Worm (Caenorhabditis elegans) whole organism, L2 larva: Measurements from ENCODE around the gene srw-76.

Experiments used
- C34F6.9 ChIP-seq: fragments of 150-350 bp; optimal IDR thresholded peaks from 2 replicates; lab custom pipeline; 2014; ENCODE audit warnings: missing biosample characterization, missing genetic modification characterization
- F13H6.1 ChIP-seq: sonication (generic microtip); optimal IDR thresholded peaks from 2 replicates; lab custom pipeline; 2016; ENCODE audit warnings: missing genetic modification characterization, missing compliant biosample characterization
- R02D3.7 ChIP-seq: fragments of 150-350 bp; optimal IDR thresholded peaks from 2 replicates; lab custom pipeline; 2014; ENCODE audit warnings: missing biosample characterization, missing genetic modification characterization
- Y55F3AM.14 ChIP-seq: fragments of 200-800 bp; sonication (Bioruptor generic); optimal IDR thresholded peaks from 2 replicates; lab custom pipeline; 2018; ENCODE audit warnings: mild to moderate bottlenecking, missing genetic modification characterization, missing compliant biosample characterization
- ama-1 ChIP-seq: fragments of 150-350 bp; optimal IDR thresholded peaks from 2 replicates; lab custom pipeline; 2018; ENCODE audit warnings: inconsistent platforms
- blmp-1 ChIP-seq: sonication (generic microtip); optimal IDR thresholded peaks from 2 replicates; lab custom pipeline; 2017; ENCODE audit warnings: missing genetic modification characterization, mild to moderate bottlenecking, missing compliant biosample characterization, antibody characterized with exemption, moderate library complexity; ENCODE audit not compliant: insufficient read depth
- ceh-82 ChIP-seq: fragments of 150-350 bp; optimal IDR thresholded peaks from 2 replicates; lab custom pipeline; 2014; ENCODE audit warnings: missing biosample characterization, missing genetic modification characterization
- dmd-4 ChIP-seq: sonication (generic microtip); optimal IDR thresholded peaks from 2 replicates; lab custom pipeline; 2017; ENCODE audit warnings: missing biosample characterization, missing genetic modification characterization
- lin-11 ChIP-seq: fragments of 150-350 bp; sonication (generic microtip); optimal IDR thresholded peaks from 2 replicates; lab custom pipeline; 2014; ENCODE audit warnings: missing biosample characterization, missing genetic modification characterization, inconsistent platforms, mixed read lengths
- lin-13 ChIP-seq: fragments of 150-350 bp; optimal IDR thresholded peaks from 2 replicates; lab custom pipeline; 2014; ENCODE audit warnings: missing biosample characterization, missing genetic modification reagents, missing genetic modification characterization
- lin-39 ChIP-seq: fragments of 150-350 bp; optimal IDR thresholded peaks from 2 replicates; lab custom pipeline; 2014; ENCODE audit warnings: missing biosample characterization, missing genetic modification reagents, missing genetic modification characterization
- lsy-2 ChIP-seq, 2 experiments: fragments of 150-350 bp in 1 of 2; sonication (generic microtip) in 1 of 2; optimal IDR thresholded peaks; 2 replicates each; lab custom pipeline; 2014 to 2017; ENCODE audit warnings: missing biosample characterization in 2 of 2, missing genetic modification characterization in 2 of 2
- mbf-1 ChIP-seq: sonication (generic microtip); optimal IDR thresholded peaks from 2 replicates; lab custom pipeline; 2017; ENCODE audit warnings: missing biosample characterization, missing genetic modification characterization
- nhr-10 ChIP-seq: sonication (generic microtip); optimal IDR thresholded peaks from 2 replicates; lab custom pipeline; 2017; ENCODE audit warnings: missing biosample characterization, missing genetic modification characterization
- nhr-11 ChIP-seq: fragments of 150-350 bp; optimal IDR thresholded peaks from 2 replicates; lab custom pipeline; 2014; ENCODE audit warnings: missing biosample characterization, missing genetic modification characterization
- nhr-237 ChIP-seq: fragments of 150-350 bp; optimal IDR thresholded peaks from 2 replicates; lab custom pipeline; 2014; ENCODE audit warnings: missing biosample characterization, missing genetic modification characterization
- nhr-25 ChIP-seq: fragments of 150-350 bp; sonication (generic microtip); optimal IDR thresholded peaks from 3 replicates; lab custom pipeline; 2014; ENCODE audit warnings: missing biosample characterization, missing genetic modification characterization
- nhr-6 ChIP-seq: fragments of 150-350 bp; optimal IDR thresholded peaks from 2 replicates; lab custom pipeline; 2014; ENCODE audit warnings: missing biosample characterization, missing genetic modification characterization
- nhr-77 ChIP-seq: fragments of 150-350 bp; optimal IDR thresholded peaks from 2 replicates; lab custom pipeline; 2014; ENCODE audit warnings: missing biosample characterization, missing genetic modification characterization
- peb-1 ChIP-seq: fragments of 150-350 bp; optimal IDR thresholded peaks from 2 replicates; lab custom pipeline; 2014; ENCODE audit warnings: missing biosample characterization, missing genetic modification characterization
- sem-4 ChIP-seq: fragments of 150-350 bp; optimal IDR thresholded peaks from 2 replicates; lab custom pipeline; 2014; ENCODE audit warnings: missing biosample characterization, missing genetic modification reagents, missing genetic modification characterization
- skn-1 ChIP-seq: sonication (generic microtip); optimal IDR thresholded peaks from 2 replicates; lab custom pipeline; 2017; ENCODE audit warnings: missing biosample characterization, missing genetic modification characterization
- sma-3 ChIP-seq: sonication (generic microtip); optimal IDR thresholded peaks from 2 replicates; lab custom pipeline; 2016; ENCODE audit warnings: missing genetic modification reagents, missing genetic modification characterization, missing compliant biosample characterization
- snpc-4 ChIP-seq: fragments of 150-350 bp; optimal IDR thresholded peaks from 2 replicates; lab custom pipeline; 2014; ENCODE audit warnings: missing biosample characterization, missing genetic modification characterization
- unc-39 ChIP-seq: fragments of 150-350 bp; optimal IDR thresholded peaks from 2 replicates; lab custom pipeline; 2014; ENCODE audit warnings: missing biosample characterization, missing genetic modification characterization
- unc-62 ChIP-seq: fragments of 150-350 bp; optimal IDR thresholded peaks from 2 replicates; lab custom pipeline; 2014; ENCODE audit warnings: missing biosample characterization, missing genetic modification reagents, missing genetic modification characterization
- zag-1 ChIP-seq: fragments of 150-350 bp; optimal IDR thresholded peaks from 2 replicates; lab custom pipeline; 2014; ENCODE audit warnings: missing biosample characterization, missing genetic modification characterization
- ztf-1 ChIP-seq: fragments of 200-800 bp; sonication (Bioruptor generic); conservative IDR thresholded peaks from 2 replicates; pipeline ENCODE4 v1.3.6; 2022; ENCODE audit warnings: missing genetic modification characterization, missing compliant biosample characterization
- ztf-4 ChIP-seq: fragments of 150-350 bp; optimal IDR thresholded peaks from 2 replicates; lab custom pipeline; 2014; ENCODE audit warnings: missing biosample characterization, missing genetic modification characterization

srw-76 gene

DNA sequence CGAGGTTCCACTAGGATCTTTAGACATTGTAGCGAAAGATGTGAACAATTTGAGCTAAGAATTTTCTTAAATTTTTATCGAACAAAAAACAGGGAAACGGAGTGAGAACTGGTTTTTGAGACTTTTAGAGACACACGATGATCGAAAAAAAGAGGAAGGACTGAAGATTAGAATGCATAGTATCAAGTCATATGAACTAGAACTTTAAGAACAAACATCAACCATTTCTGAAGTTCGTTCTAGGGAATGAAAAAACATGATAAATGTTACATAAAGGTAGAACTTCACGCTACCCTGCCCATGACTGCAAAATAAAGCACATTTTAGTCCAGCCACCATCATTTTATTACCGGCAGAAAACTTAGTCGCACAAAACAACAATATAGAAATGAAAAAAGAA lies 8.3 kb upstream of the srw-76 start, which contains the start of gene W06G6.9:
TSS of gene W06G6.9 (minus strand) at position 101 of the 400 bp plus-strand sequence.
- TF ChIP-seq dmd-4 (no peak), sma-3 (GFP tag; lab: Kevin White, UChicago) (no peak), nhr-77 (no peak), sem-4 (no peak), C34F6.9 (tag; lab: Kevin White, UChicago) (no peak), ztf-4 (tag; lab: Kevin White, UChicago) (no peak)

DNA sequence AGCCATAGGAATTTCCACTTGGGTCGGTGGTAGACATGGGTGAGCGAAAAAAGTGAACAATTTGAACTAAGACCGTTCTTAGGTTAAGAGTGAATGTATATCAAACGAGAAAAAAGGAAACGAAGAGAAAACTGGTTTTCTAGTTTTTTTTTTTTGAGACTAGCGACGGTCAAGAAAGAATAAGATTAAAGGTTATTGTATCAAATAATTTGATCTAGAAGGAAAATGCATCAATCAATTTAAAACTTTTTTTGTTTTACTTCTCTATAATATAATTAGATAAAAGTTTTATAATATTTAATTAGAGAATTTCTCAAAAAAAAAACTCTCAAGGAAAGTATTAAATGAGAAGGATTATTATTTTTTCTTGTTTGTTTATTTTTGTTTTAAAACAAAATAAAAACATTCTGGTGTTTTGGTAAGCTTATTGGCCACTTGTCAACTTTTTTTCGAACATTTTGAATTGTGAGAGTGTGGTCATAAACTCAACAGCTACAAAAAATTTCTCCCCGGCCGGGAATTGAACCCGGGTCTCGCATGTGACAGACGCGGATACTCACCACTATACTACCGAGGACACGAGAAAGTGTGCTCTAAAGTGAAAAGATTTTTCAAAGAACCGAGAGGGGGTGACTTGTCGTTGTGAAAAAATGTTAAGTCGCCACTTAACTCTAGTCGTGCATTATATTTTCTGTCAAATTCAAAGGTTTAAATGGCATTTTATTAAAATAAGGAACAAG lies 7.3 kb upstream of the srw-76 start, which contains the start of gene W06G6.17:
TSS of gene W06G6.17 (minus strand) at position 51 of the 740 bp plus-strand sequence.
- TF ChIP-seq blmp-1 (tag; lab: Kevin White, UChicago) (no peak), zag-1 (tag; lab: Kevin White, UChicago) (no peak), snpc-4 (tag; lab: Kevin White, UChicago) (no peak), unc-39 (tag; lab: Kevin White, UChicago) (no peak), lsy-2 (tag; optimal IDR thresholded peaks at IDR 0.05; lab: Kevin White, UChicago) (no peak)

DNA sequence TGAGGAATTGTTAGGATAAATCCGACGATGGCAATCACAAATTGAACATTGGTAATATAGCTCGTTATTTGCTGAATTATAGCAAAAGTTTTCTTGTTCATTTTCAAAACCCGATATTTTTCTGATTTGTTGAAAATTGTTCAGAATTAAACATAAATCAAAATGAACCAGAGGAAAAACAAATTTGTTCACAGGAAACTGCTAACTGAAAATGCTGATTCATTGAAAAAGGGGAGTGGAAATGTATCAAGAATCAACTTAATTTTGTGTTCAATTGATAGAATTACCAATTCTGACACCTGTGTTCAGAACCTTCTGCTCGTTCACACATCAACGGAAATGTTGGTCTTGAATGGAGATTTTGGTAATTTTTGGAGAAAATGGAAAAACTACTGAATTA lies 5.5 kb upstream of the srw-76 start, which contains the start of gene srw-77:
TSS of gene srw-77 (minus strand) at position 101 of the 400 bp plus-strand sequence.
- TF ChIP-seq ama-1 (no peak), lin-39 (tag; lab: Kevin White, UChicago) (no peak), nhr-11 (tag; lab: Kevin White, UChicago) (no peak), nhr-6 (tag; lab: Kevin White, UChicago) (no peak), R02D3.7 (no peak), lsy-2 (tag; optimal IDR thresholded peaks at IDR 0.05; lab: Kevin White, UChicago) (no peak), F13H6.1 (no peak), sem-4 (no peak)

ce11 chrV:16640366-16640765 lies 2.3 kb upstream of the srw-76 start:
- no peak for TF ChIP-seq nhr-6 (tag; lab: Kevin White, UChicago)
- no peak for TF ChIP-seq blmp-1 (tag; lab: Kevin White, UChicago)
- no peak for TF ChIP-seq nhr-77
- no peak for TF ChIP-seq C34F6.9 (tag; lab: Kevin White, UChicago)
- no peak for TF ChIP-seq ceh-82 (tag; lab: Kevin White, UChicago)
- no peak for TF ChIP-seq Y55F3AM.14 (GFP tag; lab: Kevin White, UChicago)
- no peak for TF ChIP-seq mbf-1 (tag; lab: Kevin White, UChicago)
- TF ChIP-seq R02D3.7 = no peak

DNA sequence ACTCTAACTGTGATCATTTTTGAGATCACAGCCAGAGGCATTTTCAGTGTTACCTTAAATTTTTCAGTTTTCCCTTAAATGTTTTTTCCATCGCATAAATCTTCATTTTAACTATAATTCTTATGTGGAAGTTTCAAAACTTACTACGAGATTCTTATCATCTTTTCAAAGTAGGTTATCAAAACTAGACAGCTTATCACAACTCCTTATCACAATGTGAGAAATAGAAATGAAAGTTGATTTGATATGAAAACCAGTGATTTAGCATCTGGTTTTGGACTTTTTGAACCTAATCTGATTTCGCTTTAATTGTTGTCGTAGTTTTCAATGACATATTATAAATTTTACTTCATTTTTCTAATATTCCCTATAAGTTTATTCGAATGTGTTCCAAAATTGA lies 2.2 kb downstream of the srw-76 start, which contains the start of gene mltn-11:
TSS of gene mltn-11 (plus strand) at position 276 of the 400 bp plus-strand sequence.
- TF ChIP-seq peb-1 (tag; lab: Kevin White, UChicago) (no peak), lin-39 (tag; lab: Kevin White, UChicago) (no peak), R02D3.7 (no peak), Y55F3AM.14 (GFP tag; lab: Kevin White, UChicago) (no peak), unc-39 (tag; lab: Kevin White, UChicago) (no peak), skn-1 (tag; lab: Kevin White, UChicago) (no peak), ceh-82 (tag; lab: Kevin White, UChicago) (no peak)

DNA sequence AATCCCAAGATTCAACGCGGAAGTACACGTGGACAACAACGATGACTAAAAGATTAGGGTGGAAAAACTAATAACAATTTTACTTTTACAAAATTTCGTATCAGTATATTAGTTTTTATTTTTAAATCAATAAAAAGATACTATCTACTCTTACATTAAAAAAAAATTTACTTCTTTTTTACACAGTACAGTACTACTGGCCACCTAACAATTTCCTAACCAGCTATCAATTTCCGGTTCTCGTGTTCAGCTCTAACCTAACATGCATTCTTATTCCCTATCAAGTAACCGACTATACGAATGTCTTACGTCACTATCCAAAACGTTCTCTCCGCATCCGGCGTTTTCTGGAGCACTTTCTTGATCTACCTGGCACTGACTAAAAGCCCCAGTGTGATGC lies 8.5 kb downstream of the srw-76 start, which contains the start of gene srd-21:
TSS of gene srd-21 (plus strand) at position 301 of the 400 bp plus-strand sequence.
- TF ChIP-seq Y55F3AM.14 (GFP tag; lab: Kevin White, UChicago) (no peak), unc-62 (GFP tag; lab: Kevin White, UChicago) (no peak), nhr-77 (no peak), lin-11 (no peak), nhr-25 (no peak), ztf-1 (no peak), nhr-10 (tag; lab: Kevin White, UChicago) (no peak), ama-1 (no peak), nhr-237 (no peak), lin-13 (no peak), mbf-1 (tag; lab: Kevin White, UChicago) (no peak)
